Fruit fly (Drosophila melanogaster): ENCODE data around the gene CG43997.

CG43997 gene

DNA sequence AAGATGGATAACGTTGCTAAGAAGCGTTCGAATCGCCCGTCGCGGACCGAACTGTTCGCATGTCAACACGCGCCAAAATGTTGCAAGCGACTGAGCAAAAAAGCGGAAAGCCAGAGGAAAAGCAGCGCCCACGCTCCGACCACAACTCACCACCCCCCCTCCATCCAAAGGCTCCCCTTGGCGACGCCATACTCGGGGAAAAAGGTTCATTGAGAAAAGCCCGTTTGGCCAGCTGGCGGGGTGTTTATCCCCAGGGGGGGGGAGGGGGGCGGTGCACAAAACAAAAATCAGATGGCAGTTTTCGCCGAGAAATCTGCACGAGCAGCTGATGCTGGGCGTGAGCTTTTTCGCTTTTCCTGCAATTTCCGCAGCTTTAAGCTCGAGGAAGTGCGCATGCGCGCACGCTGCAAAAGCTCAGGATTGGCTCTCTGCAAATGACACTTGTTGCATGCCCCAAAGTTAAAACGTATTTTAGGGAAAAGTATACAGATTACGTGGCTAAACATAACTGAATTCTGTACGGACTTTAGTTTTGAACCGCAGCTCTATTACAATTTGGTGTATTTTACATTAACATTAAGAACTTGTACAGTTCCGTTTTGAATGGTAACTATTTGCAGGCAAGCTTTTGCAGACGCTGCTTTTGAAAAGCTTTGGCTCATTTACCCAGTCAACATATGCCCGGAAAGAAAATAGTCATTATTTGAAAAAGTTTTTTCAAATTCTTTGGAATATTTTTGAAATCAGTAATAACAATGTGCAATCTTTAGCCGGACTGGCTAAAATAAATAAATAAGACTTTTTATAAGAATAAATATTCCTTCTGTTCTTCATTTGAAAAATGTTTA is 24.7 kb downstream of the CG43997 start:
- TF ChIP-seq abd-A (tag; optimal IDR thresholded peaks at IDR 0.05) (peak; percentile 55), CG10654 (GFP tag; optimal IDR thresholded peaks at IDR 0.05) (no peak), ewg (GFP tag; optimal IDR thresholded peaks at IDR 0.05) (peak; percentile 59), cato (GFP tag; optimal IDR thresholded peaks at IDR 0.05; ENCODE audit: borderline replicate concordance) (no peak), Deaf1 (tag; optimal IDR thresholded peaks at IDR 0.05) (peak; percentile 51), pb (GFP tag; optimal IDR thresholded peaks at IDR 0.05) (no peak), CG11504 (tag; optimal IDR thresholded peaks at IDR 0.05) (peak; percentile 93), sr (GFP tag; IDR thresholded peaks at IDR 0.05) (peak; percentile 59; the same call in 2 of the 3 replicates), Hr51 (GFP tag; optimal IDR thresholded peaks at IDR 0.05) (peak in 1 of 2 experiments; percentile 18), Oli (tag; optimal IDR thresholded peaks at IDR 0.05) (no peak), pzg (GFP tag; optimal IDR thresholded peaks at IDR 0.05) (peak; percentile 5), Ets65A (GFP tag) (peak; percentile 53), Dref (GFP tag; IDR thresholded peaks at IDR 0.05) (0 out of 2 replicates have a peak, but pooled peaks have one; percentile 15), Adf1 (GFP tag; IDR thresholded peaks at IDR 0.05) (peak; percentile 35; the same call in 1 of the 2 replicates), Hr39 (optimal IDR thresholded peaks at IDR 0.05) (peak; percentile 70), CG18619 (GFP tag; optimal IDR thresholded peaks at IDR 0.05) (no peak), crol (GFP tag; IDR thresholded peaks at IDR 0.05) (peak; percentile 89), CG10543 (GFP tag; optimal IDR thresholded peaks at IDR 0.05) (no peak), CG43689 (GFP tag; IDR thresholded peaks at IDR 0.05) (no peak), wek (GFP tag; optimal IDR thresholded peaks at IDR 0.05) (no peak), crp (GFP tag; optimal IDR thresholded peaks at IDR 0.05) (peak in 1 of 2 experiments; percentile 58), Bgb (GFP tag; IDR thresholded peaks at IDR 0.05; ENCODE audit: partially characterized antibody) (no peak), CG18599 (GFP tag; optimal IDR thresholded peaks at IDR 0.05) (no peak), Rfx (GFP tag; IDR thresholded peaks at IDR 0.05) (no peak; the same call in 1 of the 2 replicates), CG10462 (GFP tag; optimal IDR thresholded peaks at IDR 0.05) (no peak), scrt (GFP tag; optimal IDR thresholded peaks at IDR 0.05) (peak; percentile 92)

dm6 chrX:17066632-17067031 is 43.3 kb downstream of the CG43997 start, which contains the start of gene CG45002:
TSS of gene CG45002 (minus strand) at chrX:17066732.
- TF ChIP-seq gem (tag; optimal IDR thresholded peaks at IDR 0.05) (no peak), row (GFP tag; IDR thresholded peaks at IDR 0.05) (peak; percentile 9; the same call in 1 of the 3 replicates), Adf1 (GFP tag; IDR thresholded peaks at IDR 0.05) (peak; percentile 13; the same call in 1 of the 2 replicates), CG11504 (tag; optimal IDR thresholded peaks at IDR 0.05) (no peak), crol (GFP tag; IDR thresholded peaks at IDR 0.05) (peak; percentile 78), scrt (GFP tag; optimal IDR thresholded peaks at IDR 0.05) (peak; percentile 45), chinmo (GFP tag; IDR thresholded peaks at IDR 0.05; ENCODE audit: partially characterized antibody) (0 out of 4 replicates have a peak, but pooled peaks have one; percentile 39)

DNA sequence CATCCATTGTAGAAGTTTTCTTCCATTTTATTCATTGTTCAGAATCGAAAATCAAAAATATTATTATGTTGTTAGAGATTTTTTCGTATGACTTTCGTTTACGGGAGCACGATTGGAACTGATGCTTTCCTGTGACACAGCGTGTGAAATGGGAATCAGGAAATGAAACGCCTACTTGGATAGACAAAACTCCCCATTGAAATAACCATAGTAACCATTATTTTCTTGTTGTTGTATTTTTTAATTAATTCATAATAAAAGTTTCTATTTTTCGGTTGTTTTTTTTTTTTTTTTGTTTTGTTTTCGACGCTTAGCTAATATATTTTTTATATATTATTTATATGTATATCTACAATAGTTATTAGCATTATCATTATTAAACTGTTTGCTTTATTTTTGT is 45.1 kb downstream of the CG43997 start, which contains the start of gene CG43077:
CG43077 (minus strand) TSS at position 101 of the 400 bp plus-strand sequence.
- no peak for TF ChIP-seq CG11398 (GFP tag; optimal IDR thresholded peaks at IDR 0.05)
- no peak for TF ChIP-seq CG16863 (GFP tag; optimal IDR thresholded peaks at IDR 0.05)
- TF ChIP-seq CG18476 (GFP tag; optimal IDR thresholded peaks at IDR 0.05): no peak
- no peak for TF ChIP-seq CG8281 (tag; optimal IDR thresholded peaks at IDR 0.05)
- no peak for TF ChIP-seq CG10209 (GFP tag; optimal IDR thresholded peaks at IDR 0.05)
- TF ChIP-seq CG6272 (GFP tag; IDR thresholded peaks at IDR 0.05): no peak
- TF ChIP-seq dmrt99B (tag; optimal IDR thresholded peaks at IDR 0.05): no peak
- TF ChIP-seq unc-4 (GFP tag; IDR thresholded peaks at IDR 0.05; ENCODE audit: partially characterized antibody): no peak
- no peak for TF ChIP-seq CG5180 (GFP tag; optimal IDR thresholded peaks at IDR 0.05)
- no peak for TF ChIP-seq CG13296 (GFP tag; optimal IDR thresholded peaks at IDR 0.05)
- TF ChIP-seq CG4424 (GFP tag; optimal IDR thresholded peaks at IDR 0.05): no peak
- no peak for TF ChIP-seq CG33213 (GFP tag; optimal IDR thresholded peaks at IDR 0.05)
- no peak for TF ChIP-seq CG2116 (GFP tag; optimal IDR thresholded peaks at IDR 0.05)
- no peak for TF ChIP-seq Trl (optimal IDR thresholded peaks at IDR 0.05)
- no peak for TF ChIP-seq Trl (GFP tag; optimal IDR thresholded peaks at IDR 0.05)
